Worm (Caenorhabditis elegans) whole organism, mixed stage, embryonic: ENCODE data around the gene srx-82.

ENCODE experiments used
- M03D4.4 ChIP-seq: sonication (generic microtip); optimal IDR thresholded peaks from 2 replicates; lab custom pipeline; 2017; ENCODE audit warnings: mild to moderate bottlenecking, missing genetic modification characterization, missing compliant biosample characterization
- blmp-1 ChIP-seq: fragments of 150-350 bp; optimal IDR thresholded peaks from 2 replicates; lab custom pipeline; 2014; ENCODE audit warnings: missing biosample characterization, missing genetic modification characterization
- ceh-39 ChIP-seq: fragments of 150-350 bp; optimal IDR thresholded peaks from 2 replicates; lab custom pipeline; 2014; ENCODE audit warnings: missing biosample characterization, missing genetic modification characterization
- ceh-43 ChIP-seq: fragments of 200-800 bp; sonication (Bioruptor generic); optimal IDR thresholded peaks from 2 replicates; lab custom pipeline; 2018; ENCODE audit warnings: mild to moderate bottlenecking, missing genetic modification characterization, moderate library complexity, missing compliant biosample characterization
- ceh-83 ChIP-seq: fragments of 200-800 bp; sonication (Bioruptor generic); optimal IDR thresholded peaks from 2 replicates; lab custom pipeline; 2018; ENCODE audit warnings: mild to moderate bottlenecking, missing genetic modification characterization, missing compliant biosample characterization
- cnd-1 ChIP-seq: fragments of 200-800 bp; sonication (Bioruptor generic); optimal IDR thresholded peaks from 2 replicates; lab custom pipeline; 2018; ENCODE audit warnings: mild to moderate bottlenecking, missing genetic modification characterization, missing compliant biosample characterization
- drap-1 ChIP-seq: fragments of 200-800 bp; sonication (Bioruptor generic); optimal IDR thresholded peaks from 3 replicates; lab custom pipeline; 2018; ENCODE audit warnings: mild to moderate bottlenecking, missing genetic modification characterization, missing compliant biosample characterization
- elt-1 ChIP-seq: sonication (generic microtip); optimal IDR thresholded peaks from 2 replicates; lab custom pipeline; 2017; ENCODE audit warnings: missing genetic modification characterization, mild to moderate bottlenecking, missing compliant biosample characterization, antibody characterized with exemption, moderate library complexity, borderline replicate concordance; ENCODE audit not compliant: insufficient read depth
- elt-3 ChIP-seq: fragments of 150-350 bp; optimal IDR thresholded peaks from 2 replicates; lab custom pipeline; 2014; ENCODE audit warnings: missing biosample characterization, missing genetic modification characterization
- ham-2 ChIP-seq: fragments of 200-800 bp; sonication (Bioruptor generic); optimal IDR thresholded peaks from 2 replicates; lab custom pipeline; 2018; ENCODE audit warnings: mild to moderate bottlenecking, missing genetic modification characterization, missing compliant biosample characterization
- hlh-1 ChIP-seq: fragments of 150-350 bp; optimal IDR thresholded peaks from 2 replicates; lab custom pipeline; 2014; ENCODE audit warnings: missing biosample characterization, missing genetic modification reagents, missing genetic modification characterization
- lin-13 ChIP-seq: fragments of 150-350 bp; optimal IDR thresholded peaks from 2 replicates; lab custom pipeline; 2014; ENCODE audit warnings: missing biosample characterization, missing genetic modification characterization
- lin-32 ChIP-seq: fragments of 200-800 bp; sonication (Bioruptor generic); optimal IDR thresholded peaks from 2 replicates; lab custom pipeline; 2018; ENCODE audit warnings: mild to moderate bottlenecking, missing genetic modification characterization, missing compliant biosample characterization
- mab-5 ChIP-seq: fragments of 150-350 bp; optimal IDR thresholded peaks from 2 replicates; lab custom pipeline; 2014; ENCODE audit warnings: missing biosample characterization, missing genetic modification characterization
- mep-1 ChIP-seq: fragments of 150-350 bp; optimal IDR thresholded peaks from 2 replicates; lab custom pipeline; 2017; ENCODE audit warnings: missing biosample characterization, missing genetic modification reagents, missing genetic modification characterization, inconsistent platforms
- mls-2 ChIP-seq: sonication (generic microtip); optimal IDR thresholded peaks from 2 replicates; lab custom pipeline; 2016; ENCODE audit warnings: mild to moderate bottlenecking, missing genetic modification characterization, moderate library complexity, missing compliant biosample characterization
- nhr-2 ChIP-seq: fragments of 150-350 bp; optimal IDR thresholded peaks from 2 replicates; lab custom pipeline; 2014; ENCODE audit warnings: missing biosample characterization, missing genetic modification characterization
- nhr-237 ChIP-seq: fragments of 150-350 bp; optimal IDR thresholded peaks from 2 replicates; lab custom pipeline; 2014; ENCODE audit warnings: missing biosample characterization, missing genetic modification characterization
- nhr-28 ChIP-seq: fragments of 150-350 bp; optimal IDR thresholded peaks from 2 replicates; lab custom pipeline; 2014; ENCODE audit warnings: missing biosample characterization, missing genetic modification characterization
- nhr-76 ChIP-seq: sonication (generic microtip); optimal IDR thresholded peaks from 2 replicates; lab custom pipeline; 2017; ENCODE audit warnings: missing biosample characterization, missing genetic modification characterization
- pha-4 ChIP-seq: fragments of 150-350 bp; optimal IDR thresholded peaks from 2 replicates; lab custom pipeline; 2018; ENCODE audit warnings: missing biosample characterization, missing genetic modification reagents, missing genetic modification characterization
- sem-2 ChIP-seq: fragments of 200-800 bp; sonication (Bioruptor generic); optimal IDR thresholded peaks from 2 replicates; lab custom pipeline; 2018; ENCODE audit warnings: mild to moderate bottlenecking, missing genetic modification characterization, missing compliant biosample characterization
- sptf-1 ChIP-seq: sonication (generic microtip); optimal IDR thresholded peaks from 2 replicates; lab custom pipeline; 2017; ENCODE audit warnings: mild to moderate bottlenecking, missing genetic modification characterization, moderate library complexity, missing compliant biosample characterization
- tbx-8 ChIP-seq: fragments of 200-800 bp; sonication (Bioruptor generic); optimal IDR thresholded peaks from 2 replicates; lab custom pipeline; 2018; ENCODE audit warnings: mild to moderate bottlenecking, missing genetic modification characterization, moderate library complexity, missing compliant biosample characterization
- unc-120 ChIP-seq: sonication (generic microtip); optimal IDR thresholded peaks from 2 replicates; lab custom pipeline; 2017; ENCODE audit warnings: missing genetic modification characterization, missing compliant biosample characterization; ENCODE audit not compliant: poor library complexity, severe bottlenecking
- unc-39 ChIP-seq: fragments of 150-350 bp; optimal IDR thresholded peaks from 2 replicates; lab custom pipeline; 2014; ENCODE audit warnings: missing biosample characterization, missing genetic modification characterization
- unc-62 ChIP-seq: fragments of 150-350 bp; optimal IDR thresholded peaks from 2 replicates; lab custom pipeline; 2014; ENCODE audit warnings: missing biosample characterization, missing genetic modification reagents, missing genetic modification characterization
- zip-8 ChIP-seq: fragments of 150-350 bp; optimal IDR thresholded peaks from 2 replicates; lab custom pipeline; 2014; ENCODE audit warnings: missing biosample characterization, missing genetic modification characterization
- ztf-11 ChIP-seq: fragments of 150-350 bp; optimal IDR thresholded peaks from 2 replicates; lab custom pipeline; 2014; ENCODE audit warnings: missing biosample characterization, missing genetic modification characterization

Gene srx-82

ce11 chrV:11613007-11613406 lies 23.5 kb downstream of the srx-82 start, which contains the start of gene tag-290:
Gene tag-290 (plus strand): TSS chrV:11613307.
- TF ChIP-seq hlh-1 (tag; lab: Kevin White, UChicago) = no peak
- TF ChIP-seq ham-2 = no peak
- no peak for TF ChIP-seq tbx-8 (GFP tag; lab: Kevin White, UChicago)
- TF ChIP-seq sem-2 (GFP tag; lab: Kevin White, UChicago) = no peak

- TF ChIP-seq nhr-28 (tag; lab: Kevin White, UChicago) (no peak), unc-39 (tag; lab: Kevin White, UChicago) (no peak), nhr-237 (tag; lab: Kevin White, UChicago) (no peak), nhr-2 (tag; lab: Kevin White, UChicago) (no peak), elt-1 (tag; lab: Kevin White, UChicago) (peak; percentile 67), cnd-1 (tag; lab: Kevin White, UChicago) (no peak), mls-2 (tag; lab: Kevin White, UChicago) (no peak)
Observed at ce11 chrV:11614805-11615497, 25.4 kb downstream of the srx-82 start.

DNA sequence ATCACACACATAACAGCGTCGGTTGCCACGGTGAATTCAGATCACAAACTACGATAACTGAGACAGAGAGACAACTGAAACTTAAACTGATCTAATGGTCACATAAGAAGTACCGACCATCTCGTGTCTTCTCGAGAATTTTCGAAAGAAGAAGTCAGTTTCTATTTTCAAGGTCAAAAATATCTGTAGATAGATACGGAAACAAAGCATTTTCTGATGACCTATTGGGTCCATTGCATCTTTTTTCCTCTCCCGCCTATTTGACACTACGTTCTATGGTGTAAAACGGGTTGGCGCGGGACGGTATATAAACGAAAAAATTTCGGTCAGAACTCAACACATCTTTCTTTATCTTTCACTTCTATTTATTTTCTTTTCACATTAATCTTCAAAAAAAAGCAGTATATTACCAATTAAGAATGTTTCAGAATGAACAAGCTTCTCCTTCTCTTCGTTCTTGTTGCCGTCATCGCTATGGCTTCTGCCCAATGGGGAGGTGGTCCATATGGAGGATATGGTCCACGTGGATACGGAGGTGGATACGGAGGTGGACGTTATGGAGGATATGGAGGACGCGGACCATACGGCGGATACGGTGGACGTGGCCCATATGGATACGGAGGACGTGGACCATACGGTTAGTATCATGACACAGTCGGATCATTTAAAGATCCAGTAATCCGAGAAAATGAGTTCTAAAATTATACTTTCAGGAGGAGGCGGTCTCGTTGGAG lies 26.6 kb downstream of the srx-82 start, which contains the start of gene nlp-24:
TSS of gene nlp-24 (plus strand) at position 429 of the 734 bp plus-strand sequence.
- TF ChIP-seq unc-120 (tag; lab: Kevin White, UChicago) (no peak), lin-13 (no peak), nhr-76 (tag; lab: Kevin White, UChicago) (no peak), ham-2 (no peak), elt-3 (no peak), mab-5 (tag; lab: Kevin White, UChicago) (no peak), tbx-8 (GFP tag; lab: Kevin White, UChicago) (no peak), ztf-11 (tag; lab: Kevin White, UChicago) (no peak), hlh-1 (tag; lab: Kevin White, UChicago) (no peak), nhr-28 (tag; lab: Kevin White, UChicago) (no peak), drap-1 (GFP tag; lab: Kevin White, UChicago) (no peak), ceh-39 (tag; lab: Kevin White, UChicago) (no peak), mls-2 (tag; lab: Kevin White, UChicago) (no peak), ceh-83 (GFP tag; lab: Kevin White, UChicago) (no peak)
- TF ChIP-seq, all 35 proteins: peak for 0

DNA sequence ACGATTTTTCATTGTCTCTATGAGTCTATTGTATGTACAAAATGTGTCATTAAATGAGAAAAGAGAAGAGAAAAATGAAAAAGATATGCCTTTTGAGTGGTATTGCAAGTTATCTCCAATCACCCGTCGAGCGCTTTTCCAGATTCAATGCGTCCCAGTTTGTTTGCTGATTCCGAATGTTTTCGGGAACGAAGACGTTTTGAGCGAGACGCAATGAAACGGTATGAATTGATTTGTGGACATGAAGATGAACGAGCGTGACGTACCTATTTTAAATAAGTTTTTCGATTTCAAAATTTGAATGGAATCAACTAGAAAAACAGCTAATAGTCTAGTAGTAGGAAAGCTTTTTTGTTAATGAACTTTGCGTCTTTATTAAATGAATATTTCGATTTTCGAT lies 27.3 kb downstream of the srx-82 start:
- TF ChIP-seq ceh-39 (tag; lab: Kevin White, UChicago) (no peak), pha-4 (no peak), unc-39 (tag; lab: Kevin White, UChicago) (no peak), cnd-1 (tag; lab: Kevin White, UChicago) (no peak), lin-32 (GFP tag; lab: Kevin White, UChicago) (no peak), nhr-2 (tag; lab: Kevin White, UChicago) (no peak), mep-1 (tag; lab: Kevin White, UChicago) (no peak), M03D4.4 (tag; lab: Kevin White, UChicago) (no peak), sptf-1 (tag; lab: Kevin White, UChicago) (no peak)

DNA sequence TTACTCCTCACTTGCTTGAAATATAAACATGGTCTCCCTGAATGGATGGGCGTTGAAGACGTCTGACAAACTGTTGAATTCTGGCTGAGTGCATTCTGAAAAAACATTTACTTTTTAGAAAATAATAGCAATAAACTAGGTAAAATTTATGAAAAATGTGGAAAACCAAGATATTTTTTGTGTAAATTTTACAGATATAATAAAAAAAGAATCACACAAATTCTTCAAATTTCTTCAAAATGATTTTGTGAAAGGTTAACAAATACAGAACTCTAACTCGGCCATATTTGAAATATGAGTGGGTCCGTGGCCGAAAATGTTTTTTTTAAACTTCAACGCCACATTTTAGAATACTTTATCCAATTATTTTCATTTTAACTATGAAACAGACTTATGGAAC lies 28.6 kb downstream of the srx-82 start, which contains the start of gene glb-15:
TSS of gene glb-15 (minus strand) at position 101 of the 400 bp plus-strand sequence.
- TF ChIP-seq sem-2 (GFP tag; lab: Kevin White, UChicago) (no peak), mls-2 (tag; lab: Kevin White, UChicago) (no peak), pha-4 (no peak), nhr-76 (tag; lab: Kevin White, UChicago) (no peak), unc-62 (GFP tag; lab: Kevin White, UChicago) (no peak), ceh-83 (GFP tag; lab: Kevin White, UChicago) (no peak), tbx-8 (GFP tag; lab: Kevin White, UChicago) (no peak), unc-39 (tag; lab: Kevin White, UChicago) (no peak), zip-8 (tag; lab: Kevin White, UChicago) (no peak), elt-1 (tag; lab: Kevin White, UChicago) (no peak), ceh-43 (no peak), blmp-1 (tag; lab: Kevin White, UChicago) (no peak)
